Worm (Caenorhabditis elegans) whole organism, mixed stage, embryonic: ENCODE data around the gene nprt-1.

Source experiments
- blmp-1 ChIP-seq: fragments of 150-350 bp; optimal IDR thresholded peaks from 2 replicates; lab custom pipeline; 2014; ENCODE audit warnings: missing biosample characterization, missing genetic modification characterization
- elt-1 ChIP-seq: sonication (generic microtip); optimal IDR thresholded peaks from 2 replicates; lab custom pipeline; 2017; ENCODE audit warnings: missing genetic modification characterization, mild to moderate bottlenecking, missing compliant biosample characterization, antibody characterized with exemption, moderate library complexity, borderline replicate concordance; ENCODE audit not compliant: insufficient read depth
- nhr-2 ChIP-seq: fragments of 150-350 bp; optimal IDR thresholded peaks from 2 replicates; lab custom pipeline; 2014; ENCODE audit warnings: missing biosample characterization, missing genetic modification characterization
- snpc-4 ChIP-seq: fragments of 150-350 bp; optimal IDR thresholded peaks from 2 replicates; lab custom pipeline; 2014; ENCODE audit warnings: missing biosample characterization, missing genetic modification characterization

DNA sequence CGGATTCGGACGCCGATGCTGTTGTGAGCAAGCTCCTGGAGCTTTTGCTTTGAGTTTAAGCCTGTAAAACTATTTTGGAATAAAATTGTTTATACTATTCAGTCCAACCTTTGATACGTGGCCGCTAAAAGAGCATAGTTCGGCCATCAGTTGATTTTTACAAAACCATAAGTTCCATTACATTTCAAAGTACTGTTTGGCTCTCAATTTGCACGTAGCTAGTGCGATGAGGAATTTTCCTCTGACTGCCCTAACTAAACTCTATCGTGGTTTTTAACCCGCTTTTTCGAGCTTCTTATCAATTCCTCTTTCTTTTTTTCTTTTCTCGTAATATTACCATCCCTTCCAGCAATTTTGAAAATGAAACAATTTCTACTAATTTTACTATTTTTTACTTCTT, 66.8 kb downstream of the nprt-1 start, which contains the start of gene clec-80:
- TF ChIP-seq nhr-2 (no peak), blmp-1 (tag; lab: Kevin White, UChicago) (no peak), snpc-4 (tag; lab: Kevin White, UChicago) (no peak), elt-1 (tag; lab: Kevin White, UChicago) (no peak)
